Fruit fly (Drosophila melanogaster) whole organism, embryonic: Measurements from ENCODE around the gene CG12470.
A peak's percentile ranks its signal among the peaks of the same experiment; 100 is the strongest.

Experiments used
- Atf-2 ChIP-seq: fragments of 200-800 bp; sonication (Bioruptor generic); optimal IDR thresholded peaks from 2 replicates; lab custom pipeline; 2016; ENCODE audit warnings: missing biosample characterization, missing genetic modification characterization
- CG10959 ChIP-seq: fragments of 200-800 bp; sonication (Bioruptor generic); IDR thresholded peaks from 2 replicates; pipeline ENCODE4 v1.3.6; 2022; ENCODE audit warnings: missing biosample characterization, missing genetic modification characterization
- CG11560 ChIP-seq: fragments of 200-800 bp; sonication (Bioruptor generic); IDR thresholded peaks from 3 replicates; pipeline ENCODE4 v1.3.6; 2022; ENCODE audit warnings: missing biosample characterization, missing genetic modification characterization
- CG12391 ChIP-seq: fragments of 200-800 bp; sonication (Bioruptor generic); optimal IDR thresholded peaks from 3 replicates; lab custom pipeline; 2018; ENCODE audit warnings: missing biosample characterization, mild to moderate bottlenecking, missing genetic modification characterization, moderate library complexity
- CG14860 ChIP-seq: fragments of 200-800 bp; sonication (Bioruptor generic); IDR thresholded peaks from 3 replicates; pipeline ENCODE4 v1.3.6; 2022; ENCODE audit warnings: missing biosample characterization, missing genetic modification characterization; ENCODE audit not compliant: partially characterized antibody
- CG15696 ChIP-seq: fragments of 200-800 bp; sonication (Bioruptor generic); optimal IDR thresholded peaks from 2 replicates; lab custom pipeline; 2019; ENCODE audit warnings: missing biosample characterization, mild to moderate bottlenecking, missing genetic modification characterization, moderate library complexity
- CG16815 ChIP-seq: fragments of 200-800 bp; sonication (Bioruptor generic); optimal IDR thresholded peaks from 3 replicates; lab custom pipeline; 2017; ENCODE audit warnings: missing biosample characterization, mild to moderate bottlenecking, missing genetic modification characterization
- CG2202 ChIP-seq: fragments of 200-800 bp; sonication (Bioruptor generic); optimal IDR thresholded peaks from 2 replicates; lab custom pipeline; 2018; ENCODE audit warnings: missing biosample characterization, mild to moderate bottlenecking, missing genetic modification characterization
- CG30403 ChIP-seq: fragments of 200-800 bp; sonication (Bioruptor generic); optimal IDR thresholded peaks from 3 replicates; lab custom pipeline; 2016; ENCODE audit warnings: missing biosample characterization, missing genetic modification characterization
- CG3065 ChIP-seq: fragments of 200-800 bp; sonication (Bioruptor generic); optimal IDR thresholded peaks from 2 replicates; lab custom pipeline; 2016; ENCODE audit warnings: missing biosample characterization, missing genetic modification characterization
- CG4282 ChIP-seq: fragments of 200-800 bp; sonication (Bioruptor generic); optimal IDR thresholded peaks from 2 replicates; lab custom pipeline; 2016; ENCODE audit warnings: missing biosample characterization, missing genetic modification characterization
- CG6791 ChIP-seq: fragments of 200-800 bp; sonication (Bioruptor generic); IDR thresholded peaks from 3 replicates; pipeline ENCODE4 v1.3.6; 2022; ENCODE audit warnings: missing biosample characterization, missing genetic modification characterization; ENCODE audit not compliant: partially characterized antibody
- CG6854 ChIP-seq: fragments of 200-800 bp; sonication (Bioruptor generic); optimal IDR thresholded peaks from 3 replicates; lab custom pipeline; 2017; ENCODE audit warnings: missing biosample characterization, mild to moderate bottlenecking, missing genetic modification characterization
- CG7271 ChIP-seq: fragments of 200-800 bp; sonication (Bioruptor generic); optimal IDR thresholded peaks from 2 replicates; lab custom pipeline; 2018; ENCODE audit warnings: missing biosample characterization, mild to moderate bottlenecking, missing genetic modification characterization, moderate library complexity
- CG7963 ChIP-seq: fragments of 200-800 bp; sonication (Bioruptor generic); IDR thresholded peaks from 3 replicates; pipeline ENCODE4 v1.3.6; 2022; ENCODE audit warnings: missing biosample characterization, missing genetic modification characterization; ENCODE audit not compliant: partially characterized antibody
- CG8359 ChIP-seq: fragments of 200-800 bp; sonication (Bioruptor generic); optimal IDR thresholded peaks from 2 replicates; lab custom pipeline; 2017; ENCODE audit warnings: missing biosample characterization, mild to moderate bottlenecking, missing genetic modification characterization, borderline replicate concordance
- CG8478 ChIP-seq: fragments of >200 bp; optimal IDR thresholded peaks from 2 replicates; lab custom pipeline; 2018
- CG9437 ChIP-seq: fragments of 200-800 bp; sonication (Bioruptor generic); optimal IDR thresholded peaks from 2 replicates; lab custom pipeline; 2018; ENCODE audit warnings: missing biosample characterization, mild to moderate bottlenecking, missing genetic modification characterization
- CG9797 ChIP-seq: fragments of 200-800 bp; sonication (Bioruptor generic); optimal IDR thresholded peaks from 3 replicates; lab custom pipeline; 2018; ENCODE audit warnings: missing biosample characterization, mild to moderate bottlenecking, missing genetic modification characterization
- CHES-1-like ChIP-seq: fragments of 200-800 bp; sonication (Bioruptor generic); optimal IDR thresholded peaks from 2 replicates; lab custom pipeline; 2016; ENCODE audit warnings: missing biosample characterization, missing genetic modification characterization
- Dbx ChIP-seq: fragments of 200-800 bp; sonication (Bioruptor generic); IDR thresholded peaks from 3 replicates; pipeline ENCODE4 v1.3.6; 2022; ENCODE audit warnings: missing biosample characterization, missing genetic modification characterization
- Dip2 ChIP-seq: fragments of 200-800 bp; sonication (Bioruptor generic); IDR thresholded peaks from 2 replicates; pipeline ENCODE4 v1.3.6; 2022; ENCODE audit warnings: missing biosample characterization, missing genetic modification characterization
- Doc3 ChIP-seq: fragments of 200-800 bp; sonication (Bioruptor generic); IDR thresholded peaks from 3 replicates; pipeline ENCODE4 v1.3.6; 2022; ENCODE audit warnings: missing biosample characterization, missing genetic modification characterization; ENCODE audit not compliant: partially characterized antibody
- Elba2 ChIP-seq: fragments of 200-800 bp; sonication (Bioruptor generic); optimal IDR thresholded peaks from 3 replicates; lab custom pipeline; 2016; ENCODE audit warnings: missing biosample characterization, missing genetic modification characterization
- Ets97D ChIP-seq: fragments of 200-800 bp; sonication (Bioruptor generic); optimal IDR thresholded peaks from 3 replicates; lab custom pipeline; 2016; ENCODE audit warnings: missing biosample characterization, missing genetic modification characterization
- Gug ChIP-seq: fragments of 200-800 bp; sonication (Bioruptor generic); IDR thresholded peaks from 4 replicates; pipeline ENCODE4 v1.3.6; 2022; ENCODE audit warnings: missing biosample characterization, missing genetic modification characterization
- HLH4C ChIP-seq: fragments of 200-800 bp; sonication (Bioruptor generic); IDR thresholded peaks from 3 replicates; pipeline ENCODE4 v1.3.6; 2022; ENCODE audit warnings: missing biosample characterization, missing genetic modification characterization; ENCODE audit not compliant: partially characterized antibody
- Mrtf ChIP-seq: fragments of 200-800 bp; sonication (Bioruptor generic); IDR thresholded peaks from 3 replicates; pipeline ENCODE4 v1.3.6; 2022; ENCODE audit warnings: missing biosample characterization, missing genetic modification characterization
- NC2β ChIP-seq: fragments of 200-800 bp; sonication (Bioruptor generic); optimal IDR thresholded peaks from 2 replicates; lab custom pipeline; 2016; ENCODE audit warnings: missing biosample characterization, missing genetic modification characterization
- NFAT ChIP-seq: fragments of 200-800 bp; sonication (Bioruptor generic); IDR thresholded peaks from 2 replicates; pipeline ENCODE4 v1.3.6; 2022; ENCODE audit warnings: missing biosample characterization, missing genetic modification characterization
- Nf-YB ChIP-seq: fragments of 200-800 bp; sonication (Bioruptor generic); optimal IDR thresholded peaks from 3 replicates; lab custom pipeline; 2019; ENCODE audit warnings: missing biosample characterization, mild to moderate bottlenecking, missing genetic modification characterization, moderate library complexity
- Nf-YC ChIP-seq: fragments of 200-800 bp; optimal IDR thresholded peaks from 3 replicates; lab custom pipeline; 2019; ENCODE audit warnings: missing biosample characterization, mild to moderate bottlenecking, missing genetic modification characterization, moderate library complexity
- Sox100B ChIP-seq: fragments of 200-800 bp; sonication (Bioruptor generic); optimal IDR thresholded peaks from 3 replicates; lab custom pipeline; 2018; ENCODE audit warnings: missing biosample characterization, mild to moderate bottlenecking, missing genetic modification characterization
- Stat92E ChIP-seq, 3 experiments: fragments of >200 bp in 2 of 3; fragments of 200-800 bp in 1 of 3; sonication (Bioruptor generic) in 1 of 3; optimal IDR thresholded peaks; 2 replicates each; lab custom pipeline; 2017 to 2019; ENCODE audit warnings: missing biosample characterization in 3 of 3, missing genetic modification characterization in 3 of 3, mild to moderate bottlenecking in 1 of 3, moderate library complexity in 1 of 3
- Taf1 ChIP-seq: fragments of 200-800 bp; sonication (Bioruptor generic); IDR thresholded peaks from 2 replicates; pipeline ENCODE4 v1.3.6; 2022; ENCODE audit warnings: missing biosample characterization, missing genetic modification characterization
- bowl ChIP-seq: fragments of 200-800 bp; sonication (Bioruptor generic); IDR thresholded peaks from 2 replicates; pipeline ENCODE4 v1.3.6; 2022; ENCODE audit warnings: missing biosample characterization, missing genetic modification characterization
- danr ChIP-seq: fragments of 200-800 bp; sonication (Bioruptor generic); IDR thresholded peaks from 2 replicates; pipeline ENCODE4 v1.3.6; 2022; ENCODE audit warnings: missing biosample characterization, missing genetic modification characterization
- dmrt11E ChIP-seq: fragments of 200-800 bp; sonication (Bioruptor generic); optimal IDR thresholded peaks from 3 replicates; lab custom pipeline; 2018; ENCODE audit warnings: missing biosample characterization, mild to moderate bottlenecking, missing genetic modification characterization, moderate library complexity
- h ChIP-seq: fragments of >200 bp; optimal IDR thresholded peaks from 2 replicates; lab custom pipeline; 2017
- hbn ChIP-seq: fragments of 200-800 bp; sonication (Bioruptor generic); IDR thresholded peaks from 2 replicates; pipeline ENCODE4 v1.3.6; 2022; ENCODE audit warnings: missing biosample characterization, missing genetic modification characterization; ENCODE audit not compliant: partially characterized antibody
- kay ChIP-seq: fragments of 200-800 bp; sonication (Bioruptor generic); optimal IDR thresholded peaks from 2 replicates; lab custom pipeline; 2016; ENCODE audit warnings: missing biosample characterization, missing genetic modification characterization
- lmd ChIP-seq: fragments of 200-800 bp; sonication (Bioruptor generic); IDR thresholded peaks from 2 replicates; pipeline ENCODE4 v1.3.6; 2022; ENCODE audit warnings: missing biosample characterization, missing genetic modification characterization
- pfk ChIP-seq: fragments of 200-800 bp; sonication (Bioruptor generic); optimal IDR thresholded peaks from 2 replicates; lab custom pipeline; 2018; ENCODE audit warnings: missing biosample characterization, mild to moderate bottlenecking, missing genetic modification characterization, moderate library complexity
- rib ChIP-seq: fragments of 200-800 bp; sonication (Bioruptor generic); IDR thresholded peaks from 2 replicates; pipeline ENCODE4 v1.3.6; 2022; ENCODE audit warnings: missing biosample characterization, missing genetic modification characterization
- row ChIP-seq: fragments of 200-800 bp; sonication (Bioruptor generic); IDR thresholded peaks from 3 replicates; pipeline ENCODE4 v1.3.6; 2022; ENCODE audit warnings: missing biosample characterization, missing genetic modification characterization
- scrt ChIP-seq: fragments of 200-800 bp; sonication (Bioruptor generic); optimal IDR thresholded peaks from 2 replicates; lab custom pipeline; 2018; ENCODE audit warnings: missing biosample characterization, mild to moderate bottlenecking, missing genetic modification characterization, moderate library complexity
- sd ChIP-seq: fragments of 200-800 bp; sonication (Bioruptor generic); optimal IDR thresholded peaks from 3 replicates; lab custom pipeline; 2018; ENCODE audit warnings: missing biosample characterization, mild to moderate bottlenecking, missing genetic modification characterization, moderate library complexity
- sug ChIP-seq: fragments of 200-800 bp; optimal IDR thresholded peaks from 2 replicates; lab custom pipeline; 2019; ENCODE audit warnings: missing biosample characterization, mild to moderate bottlenecking, missing genetic modification characterization, moderate library complexity
- ttk ChIP-seq: fragments of 200-800 bp; sonication (Bioruptor generic); IDR thresholded peaks from 2 replicates; pipeline ENCODE4 v2.1.2; 2022; ENCODE audit warnings: missing biosample characterization, missing genetic modification characterization
- unc-4 ChIP-seq: fragments of 200-800 bp; sonication (Bioruptor generic); IDR thresholded peaks from 2 replicates; pipeline ENCODE4 v1.3.6; 2022; ENCODE audit warnings: missing biosample characterization, missing genetic modification characterization; ENCODE audit not compliant: partially characterized antibody
- zen ChIP-seq: fragments of 200-800 bp; sonication (Bioruptor generic); optimal IDR thresholded peaks from 3 replicates; lab custom pipeline; 2018; ENCODE audit warnings: missing biosample characterization, mild to moderate bottlenecking, missing genetic modification characterization, moderate library complexity

CG12470 gene

dm6 chrX:263728-264344 lies 43.6 kb upstream of the CG12470 start, which contains the start of gene CG13377 (continued):
- no peak for TF ChIP-seq CG14860
- no peak; the same call in 1 of the 2 replicates for TF ChIP-seq lmd (GFP tag; lab: Robert Waterston, UW)
- peak; percentile 60; the same call in 1 of the 3 replicates for TF ChIP-seq row (GFP tag; lab: Robert Waterston, UW)
- TF ChIP-seq CG6791 (GFP tag; lab: Robert Waterston, UW), result no peak
- TF ChIP-seq CG6854 (GFP tag; lab: Kevin White, UChicago), result no peak
- no peak for TF ChIP-seq pfk (GFP tag; lab: Kevin White, UChicago)
- TF ChIP-seq ttk (GFP tag; lab: Robert Waterston, UW), result no peak
- no peak for TF ChIP-seq Ets97D
- no peak for TF ChIP-seq CG7963
- TF ChIP-seq CG3065, result no peak
- no peak for TF ChIP-seq CG11560 (tag; lab: Robert Waterston, UW)
- TF ChIP-seq CG4282 (GFP tag; lab: Kevin White, UChicago), result no peak
- TF ChIP-seq CG16815 (GFP tag; lab: Kevin White, UChicago), result no peak
- no peak for TF ChIP-seq Atf-2 (GFP tag; lab: Kevin White, UChicago)
- TF ChIP-seq zen, result no peak
- no peak for TF ChIP-seq hbn
- TF ChIP-seq CG9797 (GFP tag; lab: Kevin White, UChicago), result no peak
- TF ChIP-seq dmrt11E (tag; lab: Kevin White, UChicago), result no peak
- no peak for TF ChIP-seq Nf-YC (tag; lab: Kevin White, UChicago)
- no peak for TF ChIP-seq Taf1
- no peak for TF ChIP-seq Dip2
- no peak for TF ChIP-seq HLH4C (GFP tag; lab: Robert Waterston, UW)
- TF ChIP-seq Stat92E (GFP tag; optimal IDR thresholded peaks at IDR 0.05; lab: Kevin White, UChicago), result no peak
- 0 out of 4 replicates have a peak, but pooled peaks have one; percentile 6 for TF ChIP-seq Gug (GFP tag; lab: Robert Waterston, UW)
- TF ChIP-seq kay (GFP tag; lab: Kevin White, UChicago), result no peak
- TF ChIP-seq sd, result peak; percentile 46
- peak; percentile 31 for TF ChIP-seq CG12391 (tag; lab: Kevin White, UChicago)
- no peak for TF ChIP-seq CG8359 (GFP tag; lab: Kevin White, UChicago)
- no peak for TF ChIP-seq CG2202
- TF ChIP-seq sug (tag; lab: Kevin White, UChicago), result no peak
- TF ChIP-seq CG30403, result peak; percentile 24
- TF ChIP-seq Mrtf (GFP tag; lab: Robert Waterston, UW), result no peak
- no peak for TF ChIP-seq CG15696 (tag; lab: Kevin White, UChicago)
- peak; percentile 28 for TF ChIP-seq Sox100B (GFP tag; lab: Kevin White, UChicago)
- TF ChIP-seq CG9437 (GFP tag; lab: Kevin White, UChicago), result no peak
- no peak for TF ChIP-seq CG8478 (lab: Kevin White, UChicago)
- no peak for TF ChIP-seq NC2β (GFP tag; lab: Kevin White, UChicago)
- TF ChIP-seq Nf-YB, result no peak
- TF ChIP-seq CHES-1-like, result no peak
- no peak for TF ChIP-seq CG7271
- TF ChIP-seq Dbx, result no peak
- no peak for TF ChIP-seq CG10959 (GFP tag; lab: Robert Waterston, UW)
- TF ChIP-seq unc-4 (GFP tag; lab: Robert Waterston, UW), result 0 out of 2 replicates have a peak, but pooled peaks have one; percentile 13
- no peak for TF ChIP-seq rib (GFP tag; lab: Robert Waterston, UW)
- TF ChIP-seq NFAT (GFP tag; lab: Robert Waterston, UW), result no peak
- TF ChIP-seq scrt (GFP tag; lab: Kevin White, UChicago), result no peak
- TF ChIP-seq bowl (GFP tag; lab: Robert Waterston, UW), result no peak
- TF ChIP-seq h (lab: Kevin White, UChicago), result no peak
- TF ChIP-seq Elba2 (GFP tag; lab: Kevin White, UChicago), result no peak
- TF ChIP-seq danr, result no peak
- no peak for TF ChIP-seq Doc3 (GFP tag; lab: Robert Waterston, UW)
